Fruit fly (Drosophila melanogaster): Measurements from ENCODE around the gene CG42502.
A peak's percentile ranks its signal among the peaks of the same experiment; 100 is the strongest.

CG42502 gene

DNA sequence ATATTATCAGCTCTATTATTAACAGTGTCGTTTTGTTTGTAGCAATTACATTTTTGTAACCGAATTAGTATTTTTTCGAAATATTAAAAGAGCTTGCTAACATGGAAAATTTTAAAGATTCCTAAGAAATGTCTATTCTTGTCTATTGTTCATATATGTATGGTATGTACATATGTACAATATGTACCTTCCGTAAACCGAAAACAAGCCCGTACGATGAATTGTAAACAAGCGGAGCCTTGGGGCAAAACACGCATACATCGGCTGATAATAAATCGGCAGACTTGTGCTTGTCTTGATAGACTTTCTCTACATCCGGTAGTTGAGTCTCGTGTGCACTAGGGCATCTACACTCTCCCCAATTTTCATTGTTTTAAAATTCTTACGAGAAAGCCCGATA, 11.8 kb upstream of the CG42502 start (continued):
- no peak for TF ChIP-seq grn (GFP tag; optimal IDR thresholded peaks at IDR 0.05)
- no peak for TF ChIP-seq pita (GFP tag; optimal IDR thresholded peaks at IDR 0.05)
- peak; percentile 48 for TF ChIP-seq gsb-n (tag; optimal IDR thresholded peaks at IDR 0.05)
- no peak for TF ChIP-seq Dfd (GFP tag; optimal IDR thresholded peaks at IDR 0.05)
- TF ChIP-seq Dad (GFP tag; optimal IDR thresholded peaks at IDR 0.05), result no peak
- no peak for TF ChIP-seq lilli (GFP tag; optimal IDR thresholded peaks at IDR 0.05)
- TF ChIP-seq Hsf (GFP tag; optimal IDR thresholded peaks at IDR 0.05), result no peak
- TF ChIP-seq ind (GFP tag; optimal IDR thresholded peaks at IDR 0.05), result no peak
- peak; percentile 18 for TF ChIP-seq CoRest (tag; optimal IDR thresholded peaks at IDR 0.05)
- TF ChIP-seq CG12744 (GFP tag; optimal IDR thresholded peaks at IDR 0.05), result no peak
- TF ChIP-seq slou (GFP tag; optimal IDR thresholded peaks at IDR 0.05), result peak; percentile 28
- no peak for TF ChIP-seq CG30403 (GFP tag; optimal IDR thresholded peaks at IDR 0.05)
- TF ChIP-seq btn (GFP tag; optimal IDR thresholded peaks at IDR 0.05), result no peak
- no peak for TF ChIP-seq Abd-B (GFP tag; optimal IDR thresholded peaks at IDR 0.05)
- no peak for TF ChIP-seq crc (GFP tag; optimal IDR thresholded peaks at IDR 0.05)
- no peak for TF ChIP-seq CG6791 (GFP tag; IDR thresholded peaks at IDR 0.05; ENCODE audit: partially characterized antibody)
- TF ChIP-seq phol (tag; optimal IDR thresholded peaks at IDR 0.05), result no peak
- no peak for TF ChIP-seq CG3065 (GFP tag; optimal IDR thresholded peaks at IDR 0.05)
- TF ChIP-seq CG17359 (tag; optimal IDR thresholded peaks at IDR 0.05), result peak; percentile 68
- no peak for TF ChIP-seq Bteb2 (GFP tag; optimal IDR thresholded peaks at IDR 0.05)
- peak; percentile 71 for TF ChIP-seq Asciz (GFP tag; optimal IDR thresholded peaks at IDR 0.05)
- TF ChIP-seq CG18619 (GFP tag; optimal IDR thresholded peaks at IDR 0.05), result peak; percentile 41
- no peak for TF ChIP-seq CG34224 (GFP tag; IDR thresholded peaks at IDR 0.05; ENCODE audit: partially characterized antibody)
- TF ChIP-seq sim (GFP tag; IDR thresholded peaks at IDR 0.05), result no peak
- TF ChIP-seq Pdp1 (GFP tag; optimal IDR thresholded peaks at IDR 0.05), result no peak
- peak; percentile 60 for TF ChIP-seq CG12071 (GFP tag; optimal IDR thresholded peaks at IDR 0.05)
- no peak for TF ChIP-seq Gsc (GFP tag; IDR thresholded peaks at IDR 0.05)
- peak; percentile 36 for TF ChIP-seq CG14710 (tag; optimal IDR thresholded peaks at IDR 0.05)
- TF ChIP-seq CG9215 (GFP tag; IDR thresholded peaks at IDR 0.05), result no peak
- TF ChIP-seq CG12391 (tag; optimal IDR thresholded peaks at IDR 0.05), result no peak
- TF ChIP-seq pum (GFP tag; optimal IDR thresholded peaks at IDR 0.05), result no peak
- no peak for TF ChIP-seq toy (GFP tag; IDR thresholded peaks at IDR 0.05)
- TF ChIP-seq tap (tag; optimal IDR thresholded peaks at IDR 0.05), result no peak
- TF ChIP-seq sens (GFP tag), result peak; percentile 85
- TF ChIP-seq tna (GFP tag; IDR thresholded peaks at IDR 0.05; ENCODE audit: partially characterized antibody), result no peak
- TF ChIP-seq ase (GFP tag; IDR thresholded peaks at IDR 0.05), result no peak
- TF ChIP-seq CG6654 (GFP tag; optimal IDR thresholded peaks at IDR 0.05), result no peak
- no peak for TF ChIP-seq CG34376 (GFP tag; optimal IDR thresholded peaks at IDR 0.05)
- TF ChIP-seq sr (GFP tag; IDR thresholded peaks at IDR 0.05), result no peak
- peak; percentile 69 for TF ChIP-seq CG4707 (GFP tag; optimal IDR thresholded peaks at IDR 0.05)
- peak; percentile 17 for TF ChIP-seq Sox102F (GFP tag; optimal IDR thresholded peaks at IDR 0.05)
- TF ChIP-seq Ptx1 (GFP tag; IDR thresholded peaks at IDR 0.05), result no peak
- no peak for TF ChIP-seq CG12104 (GFP tag; optimal IDR thresholded peaks at IDR 0.05)
- no peak for TF ChIP-seq psq (GFP tag; optimal IDR thresholded peaks at IDR 0.05)
- no peak for TF ChIP-seq kah (GFP tag; optimal IDR thresholded peaks at IDR 0.05)
- TF ChIP-seq CG4328 (GFP tag; optimal IDR thresholded peaks at IDR 0.05), result peak; percentile 59
- TF ChIP-seq sqz (GFP tag; optimal IDR thresholded peaks at IDR 0.05), result peak; percentile 49
- peak; percentile 77 for TF ChIP-seq CG15696 (tag; optimal IDR thresholded peaks at IDR 0.05)
- peak in 1 of 2 experiments; percentile 40 for TF ChIP-seq chif (GFP tag; optimal IDR thresholded peaks at IDR 0.05)
- TF ChIP-seq Ssrp (tag; optimal IDR thresholded peaks at IDR 0.05), result no peak
- no peak for TF ChIP-seq CG3163 (GFP tag; optimal IDR thresholded peaks at IDR 0.05)
- no peak for TF ChIP-seq Deaf1 (tag; optimal IDR thresholded peaks at IDR 0.05)
